Worm (Caenorhabditis elegans) whole organism, young adult: ENCODE data around the gene B0280.17.
A peak's percentile ranks its signal among the peaks of the same experiment; 100 is the strongest.

Source experiments
- B0019.2 ChIP-seq: fragments of 200-800 bp; sonication (Bioruptor generic); conservative IDR thresholded peaks from 2 replicates; pipeline ENCODE4 v1.3.6; 2022; ENCODE audit warnings: missing genetic modification reagents, missing genetic modification characterization, missing compliant biosample characterization
- B0261.1 ChIP-seq: sonication (generic microtip); optimal IDR thresholded peaks from 2 replicates; lab custom pipeline; 2016; ENCODE audit warnings: mild to moderate bottlenecking, missing genetic modification characterization, moderate library complexity, missing compliant biosample characterization
- D2030.7 ChIP-seq: fragments of 200-800 bp; sonication (Bioruptor generic); IDR thresholded peaks from 2 replicates; pipeline ENCODE4 v1.3.6; 2022; ENCODE audit warnings: missing genetic modification reagents, missing genetic modification characterization, missing compliant biosample characterization
- F33H1.4 ChIP-seq: fragments of 200-800 bp; sonication (Bioruptor generic); IDR thresholded peaks from 2 replicates; pipeline ENCODE4 v1.3.6; 2022; ENCODE audit warnings: missing genetic modification reagents, missing genetic modification characterization, missing compliant biosample characterization
- F37B4.10 ChIP-seq: fragments of 200-800 bp; sonication (Bioruptor generic); IDR thresholded peaks from 2 replicates; pipeline ENCODE4 v1.3.6; 2022; ENCODE audit warnings: missing genetic modification characterization, missing compliant biosample characterization
- F52B5.7 ChIP-seq: sonication (generic microtip); optimal IDR thresholded peaks from 2 replicates; lab custom pipeline; 2016; ENCODE audit warnings: mild to moderate bottlenecking, missing genetic modification characterization, missing compliant biosample characterization
- Y67H2A.10 ChIP-seq: fragments of 200-800 bp; sonication (Bioruptor generic); conservative IDR thresholded peaks from 2 replicates; pipeline ENCODE4 v1.3.6; 2022; ENCODE audit warnings: missing genetic modification reagents, missing genetic modification characterization, missing compliant biosample characterization
- Y79H2A.3 ChIP-seq: fragments of 200-800 bp; sonication (Bioruptor generic); conservative IDR thresholded peaks from 2 replicates; pipeline ENCODE4 v1.3.6; 2022; ENCODE audit warnings: missing genetic modification reagents, missing genetic modification characterization, missing compliant biosample characterization
- ama-1 ChIP-seq, 3 experiments: fragments of 150-350 bp in 1 of 3; sonication (generic microtip) in 2 of 3; optimal IDR thresholded peaks; 2 replicates each; lab custom pipeline; 2014 to 2018; ENCODE audit warnings: missing biosample characterization in 2 of 3, missing genetic modification characterization in 2 of 3, missing genetic modification reagents in 2 of 3
- athp-1 ChIP-seq: sonication (generic microtip); optimal IDR thresholded peaks from 2 replicates; lab custom pipeline; 2017; ENCODE audit warnings: mild to moderate bottlenecking, missing genetic modification characterization, missing compliant biosample characterization
- attf-3 ChIP-seq: fragments of 200-800 bp; sonication (Bioruptor generic); conservative IDR thresholded peaks from 2 replicates; pipeline ENCODE4 v1.3.6; 2022; ENCODE audit warnings: missing genetic modification reagents, missing genetic modification characterization, missing compliant biosample characterization
- bed-1 ChIP-seq: fragments of 200-800 bp; sonication (Bioruptor generic); IDR thresholded peaks from 2 replicates; pipeline ENCODE4 v1.3.6; 2022; ENCODE audit warnings: missing genetic modification reagents, missing genetic modification characterization, missing compliant biosample characterization
- bed-2 ChIP-seq: fragments of 200-800 bp; sonication (Bioruptor generic); IDR thresholded peaks from 2 replicates; pipeline ENCODE4 v1.3.6; 2022; ENCODE audit warnings: missing genetic modification reagents, missing genetic modification characterization, missing compliant biosample characterization
- ccch-3 ChIP-seq: fragments of 200-800 bp; sonication (Bioruptor generic); optimal IDR thresholded peaks from 2 replicates; lab custom pipeline; 2018; ENCODE audit warnings: mild to moderate bottlenecking, missing genetic modification characterization, missing compliant biosample characterization
- cebp-1 ChIP-seq, 2 experiments: fragments of 200-800 bp in 1 of 2; sonication (Bioruptor generic) in 1 of 2; sonication (generic microtip) in 1 of 2; IDR thresholded peaks in 1 of 2; optimal IDR thresholded peaks in 1 of 2; 2 replicates each; pipeline versions ENCODE4 v1.3.6 to Lab custom; 2017 to 2022; ENCODE audit warnings: missing compliant biosample characterization in 2 of 2, missing genetic modification characterization in 2 of 2, mild to moderate bottlenecking in 1 of 2, missing genetic modification reagents in 1 of 2, moderate library complexity in 1 of 2
- ceh-40 ChIP-seq: fragments of 200-800 bp; sonication (Bioruptor generic); IDR thresholded peaks from 2 replicates; pipeline ENCODE4 v1.3.6; 2022; ENCODE audit warnings: missing genetic modification characterization, missing compliant biosample characterization
- ceh-58 ChIP-seq: fragments of 200-800 bp; sonication (Bioruptor generic); IDR thresholded peaks from 2 replicates; pipeline ENCODE4 v1.3.6; 2022; ENCODE audit warnings: missing genetic modification characterization, missing compliant biosample characterization
- ceh-91 ChIP-seq: fragments of 200-800 bp; sonication (Bioruptor generic); IDR thresholded peaks from 2 replicates; pipeline ENCODE4 v1.3.6; 2022; ENCODE audit warnings: missing genetic modification reagents, missing genetic modification characterization, missing compliant biosample characterization
- dox-1 ChIP-seq: fragments of 200-800 bp; sonication (Bioruptor generic); IDR thresholded peaks from 2 replicates; pipeline ENCODE4 v1.3.6; 2022; ENCODE audit warnings: missing genetic modification reagents, missing genetic modification characterization, missing compliant biosample characterization
- dpff-1 ChIP-seq: sonication (generic microtip); optimal IDR thresholded peaks from 2 replicates; lab custom pipeline; 2017; ENCODE audit warnings: mild to moderate bottlenecking, missing genetic modification characterization, missing compliant biosample characterization
- egl-44 ChIP-seq: fragments of 200-800 bp; sonication (Bioruptor generic); IDR thresholded peaks from 2 replicates; pipeline ENCODE4 v1.3.6; 2022; ENCODE audit warnings: missing genetic modification reagents, missing genetic modification characterization, missing compliant biosample characterization
- ekl-4 ChIP-seq: fragments of 200-800 bp; sonication (Bioruptor generic); IDR thresholded peaks from 2 replicates; pipeline ENCODE4 v1.3.6; 2022; ENCODE audit warnings: missing genetic modification reagents, missing genetic modification characterization, missing compliant biosample characterization
- ets-4 ChIP-seq: fragments of 200-800 bp; sonication (Bioruptor generic); optimal IDR thresholded peaks from 2 replicates; lab custom pipeline; 2018; ENCODE audit warnings: mild to moderate bottlenecking, missing genetic modification characterization, missing compliant biosample characterization
- him-1 ChIP-seq: sonication (generic microtip); optimal IDR thresholded peaks from 2 replicates; lab custom pipeline; 2016; ENCODE audit warnings: missing genotype, missing genetic modification reagents, missing genetic modification characterization, missing compliant biosample characterization
- hlh-12 ChIP-seq: sonication (generic microtip); optimal IDR thresholded peaks from 2 replicates; lab custom pipeline; 2016; ENCODE audit warnings: missing genetic modification characterization, missing compliant biosample characterization
- hlh-26 ChIP-seq: fragments of 200-800 bp; sonication (Bioruptor generic); conservative IDR thresholded peaks from 2 replicates; pipeline ENCODE4 v1.3.6; 2022; ENCODE audit warnings: missing genetic modification reagents, missing genetic modification characterization, missing compliant biosample characterization
- hmg-20 ChIP-seq: fragments of 200-800 bp; sonication (Bioruptor generic); IDR thresholded peaks from 2 replicates; pipeline ENCODE4 v1.3.6; 2022; ENCODE audit warnings: missing genetic modification reagents, missing genetic modification characterization, missing compliant biosample characterization
- let-526 ChIP-seq: fragments of 200-800 bp; sonication (Bioruptor generic); IDR thresholded peaks from 2 replicates; pipeline ENCODE4 v1.3.6; 2022; ENCODE audit warnings: missing genetic modification reagents, missing genetic modification characterization, missing compliant biosample characterization
- let-607 ChIP-seq, 2 experiments: fragments of 200-800 bp in 1 of 2; sonication (Bioruptor generic) in 1 of 2; sonication (generic microtip) in 1 of 2; optimal IDR thresholded peaks; 2 replicates each; lab custom pipeline; 2016 to 2018; ENCODE audit warnings: mild to moderate bottlenecking in 2 of 2, missing compliant biosample characterization in 2 of 2, missing genetic modification characterization in 2 of 2, moderate library complexity in 2 of 2, missing genotype in 1 of 2
- lin-26 ChIP-seq: fragments of 200-800 bp; sonication (Bioruptor generic); IDR thresholded peaks from 2 replicates; pipeline ENCODE4 v1.3.6; 2022; ENCODE audit warnings: missing genetic modification reagents, missing genetic modification characterization, missing compliant biosample characterization
- lir-1 ChIP-seq: fragments of 200-800 bp; sonication (Bioruptor generic); conservative IDR thresholded peaks from 2 replicates; pipeline ENCODE4 v1.3.6; 2022; ENCODE audit warnings: missing genetic modification reagents, missing genetic modification characterization, missing compliant biosample characterization
- madf-10 ChIP-seq: sonication (generic microtip); optimal IDR thresholded peaks from 2 replicates; lab custom pipeline; 2016; ENCODE audit warnings: mild to moderate bottlenecking, missing genetic modification characterization, missing compliant biosample characterization
- madf-6 ChIP-seq: fragments of 200-800 bp; sonication (Bioruptor generic); IDR thresholded peaks from 2 replicates; pipeline ENCODE4 v1.3.6; 2022; ENCODE audit warnings: missing genetic modification reagents, missing genetic modification characterization, missing compliant biosample characterization
- madf-8 ChIP-seq: fragments of 200-800 bp; sonication (Bioruptor generic); conservative IDR thresholded peaks from 2 replicates; pipeline ENCODE4 v1.3.6; 2022; ENCODE audit warnings: missing genetic modification reagents, missing genetic modification characterization, missing compliant biosample characterization
- mcd-1 ChIP-seq: fragments of 200-800 bp; sonication (Bioruptor generic); IDR thresholded peaks from 2 replicates; pipeline ENCODE4 v1.3.6; 2022; ENCODE audit warnings: missing genetic modification reagents, missing genetic modification characterization, missing compliant biosample characterization
- mel-28 ChIP-seq: sonication (generic microtip); optimal IDR thresholded peaks from 2 replicates; lab custom pipeline; 2016; ENCODE audit warnings: borderline replicate concordance, mild to moderate bottlenecking, missing genetic modification characterization, missing compliant biosample characterization
- nfya-1 ChIP-seq: sonication (generic microtip); optimal IDR thresholded peaks from 2 replicates; lab custom pipeline; 2017; ENCODE audit warnings: antibody characterized with exemption, missing compliant biosample characterization, missing genetic modification characterization, borderline replicate concordance; ENCODE audit not compliant: insufficient read depth
- nfya-2 ChIP-seq: fragments of 200-800 bp; sonication (Bioruptor generic); IDR thresholded peaks from 2 replicates; pipeline ENCODE4 v1.3.6; 2022; ENCODE audit warnings: missing genetic modification reagents, missing genetic modification characterization, missing compliant biosample characterization
- nhr-80 ChIP-seq: sonication (generic microtip); optimal IDR thresholded peaks from 2 replicates; lab custom pipeline; 2016; ENCODE audit warnings: missing genetic modification characterization, missing compliant biosample characterization
- nhr-90 ChIP-seq: sonication (generic microtip); optimal IDR thresholded peaks from 2 replicates; lab custom pipeline; 2016; ENCODE audit warnings: missing genotype, mild to moderate bottlenecking, missing genetic modification characterization, missing compliant biosample characterization
- pbrm-1 ChIP-seq: fragments of 200-800 bp; sonication (Bioruptor generic); IDR thresholded peaks from 2 replicates; pipeline ENCODE4 v1.3.6; 2022; ENCODE audit warnings: missing genetic modification reagents, missing genetic modification characterization, missing compliant biosample characterization
- pha-4 ChIP-seq: fragments of 150-350 bp; sonication (generic microtip); optimal IDR thresholded peaks from 2 replicates; lab custom pipeline; 2014; ENCODE audit warnings: missing biosample characterization, missing genetic modification reagents, missing genetic modification characterization
- rec-8 ChIP-seq, 2 experiments: sonication (generic microtip); optimal IDR thresholded peaks; 2 replicates each; lab custom pipeline; 2016; ENCODE audit warnings: mild to moderate bottlenecking in 2 of 2, missing genetic modification characterization in 2 of 2, missing genetic modification reagents in 2 of 2, missing genotype in 2 of 2, missing biosample characterization in 1 of 2, missing compliant biosample characterization in 1 of 2, moderate library complexity in 1 of 2
- snpc-1.3 ChIP-seq: sonication (generic microtip); optimal IDR thresholded peaks from 2 replicates; lab custom pipeline; 2017; ENCODE audit warnings: missing genetic modification characterization, mild to moderate bottlenecking, missing compliant biosample characterization, antibody characterized with exemption, moderate library complexity, missing genotype, missing genetic modification reagents; ENCODE audit not compliant: insufficient read depth
- tbp1 ChIP-seq: fragments of 200-800 bp; sonication (Bioruptor generic); optimal IDR thresholded peaks from 2 replicates; lab custom pipeline; 2018; ENCODE audit warnings: mild to moderate bottlenecking, missing genetic modification characterization, missing compliant biosample characterization
- ztf-22 ChIP-seq: fragments of 200-800 bp; sonication (Bioruptor generic); optimal IDR thresholded peaks from 2 replicates; lab custom pipeline; 2018; ENCODE audit warnings: mild to moderate bottlenecking, missing genetic modification characterization, moderate library complexity, missing compliant biosample characterization
- ztf-28 ChIP-seq: fragments of 200-800 bp; sonication (Bioruptor generic); IDR thresholded peaks from 2 replicates; pipeline ENCODE4 v1.3.6; 2022; ENCODE audit warnings: missing genetic modification reagents, missing genetic modification characterization, missing compliant biosample characterization

Gene B0280.17

DNA sequence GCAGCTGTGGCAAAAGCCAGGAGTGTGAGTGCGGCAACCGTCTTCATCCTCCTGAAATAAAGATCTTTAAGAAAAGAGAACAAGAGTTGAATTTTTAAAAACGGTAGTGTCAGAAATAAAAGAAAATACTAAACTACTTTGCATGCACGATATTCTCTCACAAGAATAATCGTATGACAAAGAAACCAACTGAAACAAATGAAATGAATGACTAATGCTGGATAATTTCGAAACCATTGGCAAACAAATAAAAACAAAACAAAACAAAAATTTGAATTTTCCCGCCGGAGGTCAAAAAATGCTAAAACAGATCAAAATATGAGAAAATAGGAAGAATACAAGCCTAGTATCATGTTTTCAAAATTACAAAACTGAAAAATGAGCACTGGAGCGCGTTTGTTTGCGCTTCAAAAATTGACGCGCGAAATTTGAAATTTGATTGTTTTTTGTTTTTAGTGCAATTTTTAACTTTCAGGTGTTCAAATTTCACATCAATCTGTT lies 31.9 kb downstream of the B0280.17 start, which contains the start of gene cpg-2 (continued):
- TF ChIP-seq ekl-4 (GFP tag; lab: Robert Waterston, UW) (peak; percentile 81), snpc-1.3 (peak; percentile 89), madf-6 (GFP tag; lab: Robert Waterston, UW) (peak; percentile 100), pbrm-1 (peak; percentile 27; the same call in 1 of the 2 replicates), attf-3 (peak; percentile 24; the same call in 1 of the 2 replicates), ceh-40 (GFP tag; lab: Robert Waterston, UW) (no peak), athp-1 (tag; lab: Kevin White, UChicago) (peak; percentile 20), F52B5.7 (tag; lab: Kevin White, UChicago) (no peak), F33H1.4 (GFP tag; lab: Robert Waterston, UW) (peak; percentile 85), ztf-22 (GFP tag; lab: Kevin White, UChicago) (no peak), mel-28 (tag; lab: Kevin White, UChicago) (no peak), egl-44 (GFP tag; lab: Robert Waterston, UW) (no peak), madf-10 (tag; lab: Kevin White, UChicago) (no peak), hlh-26 (GFP tag; lab: Robert Waterston, UW) (no peak), bed-2 (GFP tag; lab: Robert Waterston, UW) (no peak), pha-4 (tag; lab: Kevin White, UChicago) (no peak), madf-8 (GFP tag; lab: Robert Waterston, UW) (peak; percentile 99), nhr-80 (tag; lab: Kevin White, UChicago) (no peak), dox-1 (GFP tag; lab: Robert Waterston, UW) (peak; percentile 77; the same call in 1 of the 2 replicates), him-1 (peak; percentile 62), B0019.2 (peak; percentile 80), bed-1 (no peak), dpff-1 (tag; lab: Kevin White, UChicago) (no peak), ztf-28 (GFP tag; lab: Robert Waterston, UW) (0 out of 2 replicates have a peak, but pooled peaks have one; percentile 20), Y79H2A.3 (GFP tag; lab: Robert Waterston, UW) (0 out of 2 replicates have a peak, but pooled peaks have one; percentile 67), F37B4.10 (GFP tag; lab: Robert Waterston, UW) (no peak), B0261.1 (tag; lab: Kevin White, UChicago) (no peak), hmg-20 (GFP tag; lab: Robert Waterston, UW) (no peak), tbp1 (peak; percentile 64), nfya-2 (GFP tag; lab: Robert Waterston, UW) (no peak), rec-8 (tag; optimal IDR thresholded peaks at IDR 0.05; lab: Kevin White, UChicago) (no peak), let-526 (GFP tag; lab: Robert Waterston, UW) (no peak), D2030.7 (GFP tag; lab: Robert Waterston, UW) (peak; percentile 98), ama-1 (optimal IDR thresholded peaks at IDR 0.05; lab: Kevin White, UChicago) (no peak), ama-1 (GFP tag; optimal IDR thresholded peaks at IDR 0.05; lab: Kevin White, UChicago) (peak in 1 of 2 experiments; percentile 7), ceh-58 (no peak), cebp-1 (GFP tag; IDR thresholded peaks at IDR 0.05; lab: Robert Waterston, UW) (no peak), cebp-1 (tag; optimal IDR thresholded peaks at IDR 0.05; lab: Kevin White, UChicago) (no peak), hlh-12 (tag; lab: Kevin White, UChicago) (no peak), nhr-90 (tag; lab: Kevin White, UChicago) (no peak), ceh-91 (GFP tag; lab: Robert Waterston, UW) (peak; percentile 98), lir-1 (GFP tag; lab: Robert Waterston, UW) (peak; percentile 76), let-607 (tag; optimal IDR thresholded peaks at IDR 0.05; lab: Kevin White, UChicago) (no peak), ccch-3 (GFP tag; lab: Kevin White, UChicago) (no peak), lin-26 (no peak), mcd-1 (GFP tag; lab: Robert Waterston, UW) (peak; percentile 81), ets-4 (GFP tag; lab: Kevin White, UChicago) (no peak), nfya-1 (tag; lab: Kevin White, UChicago) (no peak), Y67H2A.10 (GFP tag; lab: Robert Waterston, UW) (no peak)
